Fruit fly (Drosophila melanogaster) whole organism, embryonic: ENCODE measurements around the gene Vsp37A.

Source experiments
- Abd-B ChIP-seq: fragments of 200-800 bp; sonication (Bioruptor generic); optimal IDR thresholded peaks from 2 replicates; lab custom pipeline; 2018; ENCODE audit warnings: missing biosample characterization, mild to moderate bottlenecking, missing genetic modification characterization, moderate library complexity
- Blimp-1 ChIP-seq: fragments of 200-800 bp; sonication (Bioruptor generic); optimal IDR thresholded peaks from 3 replicates; lab custom pipeline; 2018; ENCODE audit warnings: missing biosample characterization, missing genetic modification characterization, mild to moderate bottlenecking, moderate library complexity, missing genetic modification reagents
- CG10654 ChIP-seq: fragments of 200-800 bp; sonication (Bioruptor generic); optimal IDR thresholded peaks from 2 replicates; lab custom pipeline; 2016; ENCODE audit warnings: missing biosample characterization, missing genetic modification characterization
- CG11695 ChIP-seq: fragments of 200-800 bp; sonication (Bioruptor generic); IDR thresholded peaks from 3 replicates; pipeline ENCODE4 v1.3.6; 2022; ENCODE audit warnings: missing biosample characterization, missing genetic modification characterization
- CG12219 ChIP-seq: fragments of 200-800 bp; sonication (Bioruptor generic); optimal IDR thresholded peaks from 3 replicates; lab custom pipeline; 2018; ENCODE audit warnings: missing biosample characterization, mild to moderate bottlenecking, missing genetic modification characterization
- CG13424 ChIP-seq: fragments of 200-800 bp; sonication (Bioruptor generic); optimal IDR thresholded peaks from 2 replicates; lab custom pipeline; 2019; ENCODE audit warnings: missing biosample characterization, mild to moderate bottlenecking, missing genetic modification characterization, moderate library complexity
- CG13894 ChIP-seq: fragments of 200-800 bp; sonication (Bioruptor generic); optimal IDR thresholded peaks from 3 replicates; lab custom pipeline; 2018; ENCODE audit warnings: missing biosample characterization, mild to moderate bottlenecking, missing genetic modification characterization, moderate library complexity
- CG14014 ChIP-seq: fragments of 200-800 bp; sonication (Bioruptor generic); IDR thresholded peaks from 2 replicates; pipeline ENCODE4 v1.3.6; 2022; ENCODE audit warnings: missing biosample characterization, missing genetic modification characterization
- CG15479 ChIP-seq: fragments of 200-800 bp; sonication (Bioruptor generic); optimal IDR thresholded peaks from 3 replicates; lab custom pipeline; 2019; ENCODE audit warnings: missing biosample characterization, mild to moderate bottlenecking, missing genetic modification characterization, moderate library complexity
- CG15514 ChIP-seq: fragments of 200-800 bp; sonication (Bioruptor generic); optimal IDR thresholded peaks from 3 replicates; lab custom pipeline; 2017; ENCODE audit warnings: missing biosample characterization, missing genetic modification characterization, mild to moderate bottlenecking, moderate library complexity, missing genetic modification reagents
- CG15601 ChIP-seq: fragments of 200-800 bp; sonication (Bioruptor generic); optimal IDR thresholded peaks from 3 replicates; lab custom pipeline; 2019; ENCODE audit warnings: missing biosample characterization, mild to moderate bottlenecking, missing genetic modification characterization, moderate library complexity
- CG16813 ChIP-seq: fragments of 200-800 bp; sonication (Bioruptor generic); IDR thresholded peaks from 3 replicates; pipeline ENCODE4 v1.3.6; 2022; ENCODE audit warnings: missing biosample characterization, missing genetic modification characterization; ENCODE audit not compliant: partially characterized antibody
- CG17912 ChIP-seq: fragments of 200-800 bp; sonication (Bioruptor generic); optimal IDR thresholded peaks from 2 replicates; lab custom pipeline; 2018; ENCODE audit warnings: missing biosample characterization, mild to moderate bottlenecking, missing genetic modification characterization
- CG31224 ChIP-seq: fragments of 200-800 bp; sonication (Bioruptor generic); IDR thresholded peaks from 2 replicates; pipeline ENCODE4 v1.3.6; 2022; ENCODE audit warnings: missing biosample characterization, missing genetic modification characterization
- CG32532 ChIP-seq: fragments of 200-800 bp; sonication (Bioruptor generic); IDR thresholded peaks from 2 replicates; pipeline ENCODE4 v1.3.6; 2022; ENCODE audit warnings: missing biosample characterization, missing genetic modification characterization
- CG34422 ChIP-seq: fragments of 200-800 bp; sonication (Bioruptor generic); IDR thresholded peaks from 3 replicates; pipeline ENCODE4 v1.3.6; 2022; ENCODE audit warnings: missing biosample characterization, missing genetic modification characterization
- CG4424 ChIP-seq: fragments of 200-800 bp; sonication (Bioruptor generic); optimal IDR thresholded peaks from 3 replicates; lab custom pipeline; 2016; ENCODE audit warnings: missing biosample characterization, missing genetic modification characterization
- CG4820 ChIP-seq: fragments of 200-800 bp; sonication (Bioruptor generic); optimal IDR thresholded peaks from 3 replicates; lab custom pipeline; 2016; ENCODE audit warnings: missing biosample characterization, missing genetic modification characterization
- CG6813 ChIP-seq: fragments of 200-800 bp; sonication (Bioruptor generic); optimal IDR thresholded peaks from 2 replicates; lab custom pipeline; 2017; ENCODE audit warnings: missing biosample characterization, missing genetic modification characterization, mild to moderate bottlenecking, moderate library complexity, missing genetic modification reagents
- CG7839 ChIP-seq: fragments of 200-800 bp; sonication (Bioruptor generic); optimal IDR thresholded peaks from 3 replicates; lab custom pipeline; 2018; ENCODE audit warnings: missing biosample characterization, mild to moderate bottlenecking, missing genetic modification characterization, moderate library complexity
- CG8281 ChIP-seq: fragments of 200-800 bp; sonication (Bioruptor generic); optimal IDR thresholded peaks from 2 replicates; lab custom pipeline; 2018; ENCODE audit warnings: missing biosample characterization, mild to moderate bottlenecking, missing genetic modification characterization, moderate library complexity
- CG8478 ChIP-seq: fragments of >200 bp; optimal IDR thresholded peaks from 2 replicates; lab custom pipeline; 2018
- CG9817 ChIP-seq: fragments of 200-800 bp; sonication (Bioruptor generic); optimal IDR thresholded peaks from 2 replicates; lab custom pipeline; 2018; ENCODE audit warnings: missing biosample characterization, mild to moderate bottlenecking, missing genetic modification characterization, moderate library complexity
- D19B ChIP-seq: fragments of 200-800 bp; sonication (Bioruptor generic); optimal IDR thresholded peaks from 2 replicates; lab custom pipeline; 2017; ENCODE audit warnings: missing biosample characterization, mild to moderate bottlenecking, missing genetic modification characterization
- Dbx ChIP-seq: fragments of 200-800 bp; sonication (Bioruptor generic); IDR thresholded peaks from 3 replicates; pipeline ENCODE4 v1.3.6; 2022; ENCODE audit warnings: missing biosample characterization, missing genetic modification characterization
- Dip3 ChIP-seq: fragments of 200-800 bp; sonication (Bioruptor generic); optimal IDR thresholded peaks from 3 replicates; lab custom pipeline; 2016; ENCODE audit warnings: missing biosample characterization, missing genetic modification characterization
- Dll ChIP-seq: fragments of 200-800 bp; sonication (Bioruptor generic); IDR thresholded peaks from 4 replicates; pipeline ENCODE4 v1.3.6; 2022; ENCODE audit warnings: missing biosample characterization, missing genetic modification characterization; ENCODE audit not compliant: partially characterized antibody
- Fer3 ChIP-seq: fragments of 200-800 bp; sonication (Bioruptor generic); optimal IDR thresholded peaks from 2 replicates; lab custom pipeline; 2018; ENCODE audit warnings: missing biosample characterization, mild to moderate bottlenecking, missing genetic modification characterization, moderate library complexity
- Hey ChIP-seq: fragments of 200-800 bp; sonication (Bioruptor generic); optimal IDR thresholded peaks from 3 replicates; lab custom pipeline; 2018; ENCODE audit warnings: missing biosample characterization, mild to moderate bottlenecking, missing genetic modification characterization
- HmgD ChIP-seq: fragments of 200-800 bp; sonication (Bioruptor generic); optimal IDR thresholded peaks from 3 replicates; lab custom pipeline; 2016; ENCODE audit warnings: missing biosample characterization, missing genetic modification characterization
- Hr78 ChIP-seq, 2 experiments: fragments of 200-800 bp in 1 of 2; fragments of >200 bp in 1 of 2; sonication (Bioruptor generic) in 1 of 2; optimal IDR thresholded peaks; 2 replicates each; lab custom pipeline; 2017 to 2019; ENCODE audit warnings: missing biosample characterization in 2 of 2, missing genetic modification characterization in 2 of 2, mild to moderate bottlenecking in 1 of 2, moderate library complexity in 1 of 2
- Lim3 ChIP-seq: fragments of 200-800 bp; sonication (Bioruptor generic); IDR thresholded peaks from 2 replicates; pipeline ENCODE4 v1.3.6; 2022; ENCODE audit warnings: missing biosample characterization, missing genetic modification characterization
- Lpt ChIP-seq: fragments of >200 bp; optimal IDR thresholded peaks from 2 replicates; lab custom pipeline; 2018; ENCODE audit warnings: missing biosample characterization, missing genetic modification characterization
- NK7.1 ChIP-seq: fragments of 200-800 bp; sonication (Bioruptor generic); optimal IDR thresholded peaks from 3 replicates; lab custom pipeline; 2016; ENCODE audit warnings: missing biosample characterization, missing genetic modification characterization
- NfI ChIP-seq: fragments of 200-800 bp; sonication (Bioruptor generic); optimal IDR thresholded peaks from 3 replicates; lab custom pipeline; 2018; ENCODE audit warnings: missing biosample characterization, mild to moderate bottlenecking, missing genetic modification characterization, moderate library complexity
- ac ChIP-seq: fragments of 200-800 bp; sonication (Bioruptor generic); optimal IDR thresholded peaks from 3 replicates; lab custom pipeline; 2017; ENCODE audit warnings: missing biosample characterization, mild to moderate bottlenecking, missing genetic modification characterization
- ase ChIP-seq: fragments of 200-800 bp; sonication (Bioruptor generic); IDR thresholded peaks from 3 replicates; pipeline ENCODE4 v1.3.6; 2022; ENCODE audit warnings: missing biosample characterization, missing genetic modification characterization
- eve ChIP-seq, 2 experiments: fragments of >200 bp; optimal IDR thresholded peaks; 2 replicates each; lab custom pipeline; 2017; ENCODE audit warnings: missing biosample characterization in 2 of 2, missing genetic modification characterization in 2 of 2
- fd64A ChIP-seq: fragments of 200-800 bp; sonication (Bioruptor generic); optimal IDR thresholded peaks from 3 replicates; lab custom pipeline; 2018; ENCODE audit warnings: missing biosample characterization, mild to moderate bottlenecking, missing genetic modification characterization
- jumu ChIP-seq: fragments of 200-800 bp; sonication (Bioruptor generic); optimal IDR thresholded peaks from 3 replicates; lab custom pipeline; 2016; ENCODE audit warnings: missing biosample characterization, missing genetic modification characterization
- kah ChIP-seq: fragments of 200-800 bp; sonication (Bioruptor generic); optimal IDR thresholded peaks from 2 replicates; lab custom pipeline; 2018; ENCODE audit warnings: missing biosample characterization, mild to moderate bottlenecking, missing genetic modification characterization
- lmd ChIP-seq: fragments of 200-800 bp; sonication (Bioruptor generic); IDR thresholded peaks from 2 replicates; pipeline ENCODE4 v1.3.6; 2022; ENCODE audit warnings: missing biosample characterization, missing genetic modification characterization
- nerfin-2 ChIP-seq: fragments of 200-800 bp; sonication (Bioruptor generic); IDR thresholded peaks from 2 replicates; pipeline ENCODE4 v1.3.6; 2022; ENCODE audit warnings: missing biosample characterization, missing genetic modification characterization; ENCODE audit not compliant: partially characterized antibody
- org-1 ChIP-seq: fragments of 200-800 bp; sonication (Bioruptor generic); optimal IDR thresholded peaks from 2 replicates; lab custom pipeline; 2017; ENCODE audit warnings: missing biosample characterization, missing genetic modification characterization
- pfk ChIP-seq: fragments of 200-800 bp; sonication (Bioruptor generic); optimal IDR thresholded peaks from 2 replicates; lab custom pipeline; 2018; ENCODE audit warnings: missing biosample characterization, mild to moderate bottlenecking, missing genetic modification characterization, moderate library complexity
- phol ChIP-seq: fragments of 200-800 bp; sonication (Bioruptor generic); optimal IDR thresholded peaks from 3 replicates; lab custom pipeline; 2018; ENCODE audit warnings: missing biosample characterization, mild to moderate bottlenecking, missing genetic modification characterization, moderate library complexity
- ro ChIP-seq: fragments of 200-800 bp; sonication (Bioruptor generic); IDR thresholded peaks from 2 replicates; pipeline ENCODE4 v1.3.6; 2022; ENCODE audit warnings: missing biosample characterization, missing genetic modification characterization
- salm ChIP-seq: fragments of 200-800 bp; sonication (Bioruptor generic); optimal IDR thresholded peaks from 2 replicates; lab custom pipeline; 2018; ENCODE audit warnings: missing biosample characterization, mild to moderate bottlenecking, missing genetic modification characterization
- tup ChIP-seq: fragments of 200-800 bp; sonication (Bioruptor generic); optimal IDR thresholded peaks from 2 replicates; lab custom pipeline; 2016; ENCODE audit warnings: missing biosample characterization, mild to moderate bottlenecking, missing genetic modification characterization, moderate library complexity
- wor ChIP-seq: fragments of 200-800 bp; sonication (Bioruptor generic); IDR thresholded peaks from 2 replicates; pipeline ENCODE4 v1.3.6; 2022; ENCODE audit warnings: missing biosample characterization, missing genetic modification characterization

Vsp37A gene

DNA sequence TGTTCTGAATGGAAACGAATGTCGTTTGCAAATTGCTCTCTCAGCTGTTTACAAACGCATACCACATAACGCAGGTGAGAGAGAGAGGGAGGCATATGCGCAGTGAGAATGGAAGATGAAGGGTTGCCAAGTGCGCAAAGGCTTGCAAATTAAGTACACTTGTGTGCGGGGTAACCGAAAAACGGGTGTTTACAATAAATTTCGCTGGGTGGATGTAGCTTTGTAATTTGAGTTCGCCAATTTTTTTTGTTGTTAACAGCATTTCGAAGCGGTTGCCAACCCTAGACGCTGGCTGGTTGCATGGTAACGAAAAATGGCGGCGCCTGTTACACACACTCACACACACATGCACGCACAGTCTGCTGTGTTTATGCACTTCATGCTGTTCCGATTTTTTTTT is 33.6 kb downstream of the Vsp37A start (continued):
- TF ChIP-seq CG16813 (no peak), org-1 (GFP tag; lab: Kevin White, UChicago) (peak; percentile 94), CG13424 (tag; lab: Kevin White, UChicago) (peak; percentile 97), lmd (GFP tag; lab: Robert Waterston, UW) (peak; percentile 96), eve (GFP tag; optimal IDR thresholded peaks at IDR 0.05; lab: Kevin White, UChicago) (no peak), CG12219 (GFP tag; lab: Kevin White, UChicago) (peak; percentile 94), wor (GFP tag; lab: Robert Waterston, UW) (peak; percentile 92), HmgD (GFP tag; lab: Kevin White, UChicago) (peak; percentile 93), CG10654 (GFP tag; lab: Kevin White, UChicago) (peak; percentile 92), CG8281 (tag; lab: Kevin White, UChicago) (peak; percentile 79), CG15479 (GFP tag; lab: Kevin White, UChicago) (peak; percentile 63), ase (GFP tag; lab: Robert Waterston, UW) (peak; percentile 95), CG32532 (peak; percentile 98), CG11695 (GFP tag; lab: Robert Waterston, UW) (peak; percentile 95), jumu (peak; percentile 93), Hey (tag; lab: Kevin White, UChicago) (peak; percentile 91), ro (GFP tag; lab: Robert Waterston, UW) (peak; percentile 89), CG6813 (GFP tag; lab: Kevin White, UChicago) (peak; percentile 98), pfk (GFP tag; lab: Kevin White, UChicago) (peak; percentile 69), CG15601 (tag; lab: Kevin White, UChicago) (peak; percentile 90), tup (peak; percentile 91), Dll (GFP tag; lab: Robert Waterston, UW) (no peak; the same call in 3 of the 4 replicates), ac (GFP tag; lab: Kevin White, UChicago) (peak; percentile 77), D19B (peak; percentile 84), CG14014 (peak; percentile 96), Dip3 (GFP tag; lab: Kevin White, UChicago) (peak; percentile 92), CG9817 (tag; lab: Kevin White, UChicago) (peak; percentile 95), CG13894 (tag; lab: Kevin White, UChicago) (peak; percentile 93), CG4820 (GFP tag; lab: Kevin White, UChicago) (peak; percentile 92), salm (tag; lab: Kevin White, UChicago) (peak; percentile 92), Lim3 (GFP tag; lab: Robert Waterston, UW) (peak; percentile 80), Hr78 (GFP tag; optimal IDR thresholded peaks at IDR 0.05; lab: Kevin White, UChicago) (peak in 1 of 2 experiments; percentile 76), nerfin-2 (no peak), CG34422 (GFP tag; lab: Robert Waterston, UW) (peak; percentile 98), CG4424 (peak; percentile 94), fd64A (GFP tag; lab: Kevin White, UChicago) (peak; percentile 95), CG31224 (GFP tag; lab: Robert Waterston, UW) (peak; percentile 90), CG17912 (GFP tag; lab: Kevin White, UChicago) (peak; percentile 91), Fer3 (tag; lab: Kevin White, UChicago) (peak; percentile 95), CG8478 (lab: Kevin White, UChicago) (no peak), CG7839 (tag; lab: Kevin White, UChicago) (peak; percentile 96), Lpt (GFP tag; lab: Kevin White, UChicago) (no peak), phol (tag; lab: Kevin White, UChicago) (peak; percentile 96), Abd-B (GFP tag; lab: Kevin White, UChicago) (peak; percentile 90), NK7.1 (GFP tag; lab: Kevin White, UChicago) (peak; percentile 80), NfI (GFP tag; lab: Kevin White, UChicago) (peak; percentile 96), Blimp-1 (GFP tag; lab: Kevin White, UChicago) (peak; percentile 93), Dbx (GFP tag; lab: Robert Waterston, UW) (peak; percentile 95), CG15514 (peak; percentile 91), kah (GFP tag; lab: Kevin White, UChicago) (peak; percentile 89)
